Fruit fly (Drosophila melanogaster): Measurements from ENCODE around the gene Ype.
A peak's percentile ranks its signal among the peaks of the same experiment; 100 is the strongest.

The Ype gene

dm6 chrX:13396378-13397099, 9.3 kb upstream of the Ype start, which contains the start of gene Bcat (continued):
- 0 out of 2 replicates have a peak, but pooled peaks have one; percentile 15 for TF ChIP-seq wdn (GFP tag; IDR thresholded peaks at IDR 0.05)
- TF ChIP-seq Sox102F (GFP tag; optimal IDR thresholded peaks at IDR 0.05) = peak; percentile 78
- no peak for TF ChIP-seq CG13624 (GFP tag; optimal IDR thresholded peaks at IDR 0.05)
- TF ChIP-seq CG6813 (GFP tag; optimal IDR thresholded peaks at IDR 0.05) = peak; percentile 64
- TF ChIP-seq hth (optimal IDR thresholded peaks at IDR 0.05) = no peak
- TF ChIP-seq Hr78 (GFP tag; optimal IDR thresholded peaks at IDR 0.05) = peak in 1 of 2 experiments; percentile 20
- TF ChIP-seq Elba2 (GFP tag; optimal IDR thresholded peaks at IDR 0.05) = no peak
- peak; percentile 62; the same call in 2 of the 3 replicates for TF ChIP-seq CG11695 (GFP tag; IDR thresholded peaks at IDR 0.05)
- TF ChIP-seq CG1529 (GFP tag; optimal IDR thresholded peaks at IDR 0.05) = peak; percentile 2
- peak; percentile 38 for TF ChIP-seq salm (tag; optimal IDR thresholded peaks at IDR 0.05)
- TF ChIP-seq Dll (GFP tag; IDR thresholded peaks at IDR 0.05; ENCODE audit: partially characterized antibody) = no peak
- TF ChIP-seq odd (GFP tag; optimal IDR thresholded peaks at IDR 0.05) = peak; percentile 75
- TF ChIP-seq maf-S (GFP tag; optimal IDR thresholded peaks at IDR 0.05) = peak; percentile 18
- peak; percentile 60 for TF ChIP-seq CG2712 (tag; optimal IDR thresholded peaks at IDR 0.05)
- TF ChIP-seq CG6272 (GFP tag; IDR thresholded peaks at IDR 0.05) = no peak
- TF ChIP-seq ase (GFP tag; IDR thresholded peaks at IDR 0.05) = no peak; the same call in 2 of the 3 replicates
- no peak for TF ChIP-seq CG10565 (GFP tag; optimal IDR thresholded peaks at IDR 0.05)
- TF ChIP-seq CG10654 (GFP tag; optimal IDR thresholded peaks at IDR 0.05) = peak; percentile 28
- TF ChIP-seq repo (GFP tag; optimal IDR thresholded peaks at IDR 0.05) = no peak
- no peak for TF ChIP-seq CG4617 (GFP tag; optimal IDR thresholded peaks at IDR 0.05; ENCODE audit: borderline replicate concordance)
- TF ChIP-seq Jarid2 (GFP tag; optimal IDR thresholded peaks at IDR 0.05) = peak; percentile 53
- peak; percentile 60 for TF ChIP-seq Abd-B (GFP tag; optimal IDR thresholded peaks at IDR 0.05)
- TF ChIP-seq CG15073 (GFP tag; optimal IDR thresholded peaks at IDR 0.05) = no peak
- TF ChIP-seq Oaz (GFP tag; IDR thresholded peaks at IDR 0.05) = no peak
- TF ChIP-seq Xrp1 (GFP tag; IDR thresholded peaks at IDR 0.05) = peak; percentile 34; the same call in 1 of the 2 replicates
- TF ChIP-seq Drgx (GFP tag; IDR thresholded peaks at IDR 0.05) = no peak
- peak; percentile 17 for TF ChIP-seq Six4 (GFP tag; optimal IDR thresholded peaks at IDR 0.05)
- TF ChIP-seq tx (GFP tag; optimal IDR thresholded peaks at IDR 0.05) = peak; percentile 32
- peak; percentile 4 for TF ChIP-seq crc (GFP tag; optimal IDR thresholded peaks at IDR 0.05)
- peak; percentile 73 for TF ChIP-seq CG12391 (tag; optimal IDR thresholded peaks at IDR 0.05)
- no peak for TF ChIP-seq da (GFP tag; optimal IDR thresholded peaks at IDR 0.05)
- TF ChIP-seq kay (GFP tag; optimal IDR thresholded peaks at IDR 0.05) = peak; percentile 8
- TF ChIP-seq gcm (GFP tag; optimal IDR thresholded peaks at IDR 0.05) = peak; percentile 28
- TF ChIP-seq CG10321 (GFP tag; IDR thresholded peaks at IDR 0.05) = no peak
- TF ChIP-seq CG16779 (GFP tag; IDR thresholded peaks at IDR 0.05) = no peak
- peak; percentile 67 for TF ChIP-seq CG4328 (GFP tag; optimal IDR thresholded peaks at IDR 0.05)
- no peak for TF ChIP-seq p53 (GFP tag; optimal IDR thresholded peaks at IDR 0.05)
- peak; percentile 30 for TF ChIP-seq CG8944 (GFP tag; optimal IDR thresholded peaks at IDR 0.05)
- no peak for TF ChIP-seq CG8359 (GFP tag; optimal IDR thresholded peaks at IDR 0.05; ENCODE audit: borderline replicate concordance)
- TF ChIP-seq rib (GFP tag; IDR thresholded peaks at IDR 0.05) = no peak
- peak; percentile 44 for TF ChIP-seq CG6854 (GFP tag; optimal IDR thresholded peaks at IDR 0.05)
- peak; percentile 85 for TF ChIP-seq gem (tag; optimal IDR thresholded peaks at IDR 0.05)
- peak; percentile 88 for TF ChIP-seq CG12659 (GFP tag; optimal IDR thresholded peaks at IDR 0.05)
- no peak for TF ChIP-seq Dfd (GFP tag; optimal IDR thresholded peaks at IDR 0.05)
- TF ChIP-seq CG7963 (GFP tag; IDR thresholded peaks at IDR 0.05; ENCODE audit: partially characterized antibody) = no peak
- TF ChIP-seq CG8281 (tag; optimal IDR thresholded peaks at IDR 0.05) = peak; percentile 31
- peak; percentile 93 for TF ChIP-seq CG17361 (GFP tag; IDR thresholded peaks at IDR 0.05)
- TF ChIP-seq Chrac-16 (GFP tag; optimal IDR thresholded peaks at IDR 0.05) = peak; percentile 38
- TF ChIP-seq pros (GFP tag; optimal IDR thresholded peaks at IDR 0.05) = no peak
